Worm (Caenorhabditis elegans) whole organism, young adult: ENCODE results near the gene F57G8.7.

Source experiments
- B0019.2 ChIP-seq: fragments of 200-800 bp; sonication (Bioruptor generic); conservative IDR thresholded peaks from 2 replicates; pipeline ENCODE4 v1.3.6; 2022; ENCODE audit warnings: missing genetic modification reagents, missing genetic modification characterization, missing compliant biosample characterization
- ceh-91 ChIP-seq: fragments of 200-800 bp; sonication (Bioruptor generic); IDR thresholded peaks from 2 replicates; pipeline ENCODE4 v1.3.6; 2022; ENCODE audit warnings: missing genetic modification reagents, missing genetic modification characterization, missing compliant biosample characterization
- lin-54 ChIP-seq: fragments of 200-800 bp; sonication (Bioruptor generic); optimal IDR thresholded peaks from 2 replicates; lab custom pipeline; 2018; ENCODE audit warnings: mild to moderate bottlenecking, missing genetic modification characterization, missing compliant biosample characterization
- lsy-27 ChIP-seq: sonication (generic microtip); optimal IDR thresholded peaks from 2 replicates; lab custom pipeline; 2017; ENCODE audit warnings: missing genetic modification characterization, mild to moderate bottlenecking, missing compliant biosample characterization, antibody characterized with exemption, missing genotype, borderline replicate concordance; ENCODE audit not compliant: insufficient read depth
- mxl-1 ChIP-seq: sonication (generic microtip); optimal IDR thresholded peaks from 2 replicates; lab custom pipeline; 2016; ENCODE audit warnings: missing genetic modification characterization, missing compliant biosample characterization
- pha-4 ChIP-seq: fragments of 150-350 bp; sonication (generic microtip); optimal IDR thresholded peaks from 2 replicates; lab custom pipeline; 2014; ENCODE audit warnings: missing biosample characterization, missing genetic modification reagents, missing genetic modification characterization
- snpc-4 ChIP-seq, 5 experiments: fragments of 150-350 bp in 1 of 5; sonication (generic microtip) in 4 of 5; optimal IDR thresholded peaks; 2 replicates each; lab custom pipeline; 2014 to 2018; ENCODE audit warnings: missing genetic modification characterization in 5 of 5, missing biosample characterization in 3 of 5, antibody characterized with exemption in 2 of 5, mild to moderate bottlenecking in 2 of 5, missing compliant biosample characterization in 2 of 5, missing genotype in 2 of 5, moderate library complexity in 2 of 5, missing genetic modification reagents in 1 of 5
- unc-62 ChIP-seq: fragments of 150-350 bp; optimal IDR thresholded peaks from 2 replicates; lab custom pipeline; 2014; ENCODE audit warnings: missing biosample characterization, missing genetic modification reagents, missing genetic modification characterization
- xnd-1 ChIP-seq: sonication (generic microtip); optimal IDR thresholded peaks from 2 replicates; lab custom pipeline; 2016; ENCODE audit warnings: missing genotype, missing genetic modification reagents, missing genetic modification characterization, missing compliant biosample characterization
- zfh-2 ChIP-seq: fragments of 200-800 bp; sonication (Bioruptor generic); conservative IDR thresholded peaks from 2 replicates; pipeline ENCODE4 v1.3.6; 2022; ENCODE audit warnings: missing genetic modification reagents, missing genetic modification characterization, missing compliant biosample characterization
- ztf-26 ChIP-seq: sonication (generic microtip); optimal IDR thresholded peaks from 2 replicates; lab custom pipeline; 2017; ENCODE audit warnings: missing genetic modification characterization, missing compliant biosample characterization

- no peak for TF ChIP-seq zfh-2 (GFP tag; lab: Robert Waterston, UW)
- no peak for TF ChIP-seq snpc-4 (GFP tag; optimal IDR thresholded peaks at IDR 0.05; lab: Kevin White, UChicago)
- peak in 3 of 4 experiments; percentile 65 to 83 (median 82) for TF ChIP-seq snpc-4 (tag; optimal IDR thresholded peaks at IDR 0.05; lab: Kevin White, UChicago)
- TF ChIP-seq pha-4 = no peak
- no peak for TF ChIP-seq xnd-1 (tag; lab: Kevin White, UChicago)
- TF ChIP-seq B0019.2 (GFP tag; lab: Robert Waterston, UW) = no peak
- TF ChIP-seq unc-62 (GFP tag; lab: Kevin White, UChicago) = no peak
- TF ChIP-seq lsy-27 (tag; lab: Kevin White, UChicago) = no peak
- no peak for TF ChIP-seq lin-54 (GFP tag; lab: Kevin White, UChicago)
- TF ChIP-seq ceh-91 (GFP tag; lab: Robert Waterston, UW) = no peak
- no peak for TF ChIP-seq ztf-26 (tag; lab: Kevin White, UChicago)
- TF ChIP-seq mxl-1 = no peak
These were observed 22.8 kb downstream of the F57G8.7 start for ce11 chrV:16351757-16352156.
